Fruit fly (Drosophila melanogaster) whole organism, prepupa: ENCODE measurements around the gene Snm1.

Source experiments
- Blimp-1 ChIP-seq: fragments of 200-800 bp; sonication (Bioruptor generic); optimal IDR thresholded peaks from 3 replicates; lab custom pipeline; 2017; ENCODE audit warnings: missing biosample characterization, missing genetic modification characterization, mild to moderate bottlenecking, moderate library complexity, missing genetic modification reagents
- CG10669 ChIP-seq: fragments of 200-800 bp; sonication (Bioruptor generic); optimal IDR thresholded peaks from 3 replicates; lab custom pipeline; 2018; ENCODE audit warnings: missing biosample characterization, mild to moderate bottlenecking, missing genetic modification characterization, moderate library complexity
- CG11294 ChIP-seq: fragments of 200-800 bp; sonication (Bioruptor generic); IDR thresholded peaks from 2 replicates; pipeline ENCODE4 v1.3.6; 2022; ENCODE audit warnings: missing biosample characterization, missing genetic modification characterization
- CG11902 ChIP-seq: fragments of 200-800 bp; sonication (Bioruptor generic); optimal IDR thresholded peaks from 3 replicates; lab custom pipeline; 2016; ENCODE audit warnings: missing biosample characterization, missing genetic modification characterization
- CG15336 ChIP-seq: fragments of 200-800 bp; sonication (Bioruptor generic); IDR thresholded peaks from 2 replicates; pipeline ENCODE4 v1.3.6; 2022; ENCODE audit warnings: missing biosample characterization, missing genetic modification characterization
- CG1621 ChIP-seq: fragments of 200-800 bp; sonication (Bioruptor generic); optimal IDR thresholded peaks from 3 replicates; lab custom pipeline; 2018; ENCODE audit warnings: missing biosample characterization, mild to moderate bottlenecking, missing genetic modification characterization
- CG16779 ChIP-seq: fragments of 200-800 bp; sonication (Bioruptor generic); optimal IDR thresholded peaks from 3 replicates; lab custom pipeline; 2017; ENCODE audit warnings: missing biosample characterization, mild to moderate bottlenecking, missing genetic modification characterization
- CG3032 ChIP-seq: fragments of 200-800 bp; optimal IDR thresholded peaks from 2 replicates; lab custom pipeline; 2019; ENCODE audit warnings: missing biosample characterization, mild to moderate bottlenecking, missing genetic modification characterization, moderate library complexity
- CG32006 ChIP-seq: fragments of 200-800 bp; sonication (Bioruptor generic); optimal IDR thresholded peaks from 3 replicates; lab custom pipeline; 2017; ENCODE audit warnings: missing biosample characterization, mild to moderate bottlenecking, missing genetic modification characterization
- CG34406 ChIP-seq: fragments of 200-800 bp; sonication (Bioruptor generic); optimal IDR thresholded peaks from 3 replicates; lab custom pipeline; 2016; ENCODE audit warnings: missing biosample characterization, missing genetic modification characterization
- CG3919 ChIP-seq: fragments of 200-800 bp; sonication (Bioruptor generic); optimal IDR thresholded peaks from 3 replicates; lab custom pipeline; 2016; ENCODE audit warnings: missing biosample characterization, missing genetic modification characterization
- CG4318 ChIP-seq: fragments of 200-800 bp; sonication (Bioruptor generic); optimal IDR thresholded peaks from 3 replicates; lab custom pipeline; 2017; ENCODE audit warnings: missing biosample characterization, mild to moderate bottlenecking, missing genetic modification characterization
- CG6163 ChIP-seq: fragments of 200-800 bp; sonication (Bioruptor generic); IDR thresholded peaks from 3 replicates; pipeline ENCODE4 v1.3.6; 2022; ENCODE audit warnings: missing biosample characterization, missing genetic modification characterization
- CG6276 ChIP-seq: fragments of 200-800 bp; sonication (Bioruptor generic); optimal IDR thresholded peaks from 2 replicates; lab custom pipeline; 2017; ENCODE audit warnings: missing biosample characterization, mild to moderate bottlenecking, missing genetic modification characterization
- CG6792 ChIP-seq: fragments of 200-800 bp; sonication (Bioruptor generic); optimal IDR thresholded peaks from 3 replicates; lab custom pipeline; 2016; ENCODE audit warnings: missing biosample characterization, missing genetic modification characterization
- CG6808 ChIP-seq: fragments of 200-800 bp; sonication (Bioruptor generic); optimal IDR thresholded peaks from 3 replicates; lab custom pipeline; 2017; ENCODE audit warnings: missing biosample characterization, missing genetic modification characterization, mild to moderate bottlenecking, moderate library complexity, missing genetic modification reagents
- CG6854 ChIP-seq: fragments of 200-800 bp; sonication (Bioruptor generic); optimal IDR thresholded peaks from 2 replicates; lab custom pipeline; 2017; ENCODE audit warnings: missing biosample characterization, mild to moderate bottlenecking, missing genetic modification characterization
- CG8119 ChIP-seq: fragments of 200-800 bp; sonication (Bioruptor generic); IDR thresholded peaks from 3 replicates; pipeline ENCODE4 v1.3.6; 2022; ENCODE audit warnings: missing biosample characterization, missing genetic modification characterization
- CG8319 ChIP-seq: fragments of 200-800 bp; sonication (Bioruptor generic); optimal IDR thresholded peaks from 3 replicates; lab custom pipeline; 2016; ENCODE audit warnings: missing biosample characterization, missing genetic modification characterization
- CG8632 ChIP-seq: fragments of 200-800 bp; sonication (Bioruptor generic); optimal IDR thresholded peaks from 3 replicates; lab custom pipeline; 2016; ENCODE audit warnings: missing biosample characterization, missing genetic modification characterization
- CG9139 ChIP-seq: fragments of 200-800 bp; sonication (Bioruptor generic); optimal IDR thresholded peaks from 3 replicates; lab custom pipeline; 2017; ENCODE audit warnings: missing biosample characterization, mild to moderate bottlenecking, missing genetic modification characterization
- Eip78C ChIP-seq: fragments of 200-800 bp; sonication (Bioruptor generic); peaks from one replicate; lab custom pipeline; 2016; ENCODE audit warnings: missing biosample characterization, missing genetic modification characterization
- Eip93F ChIP-seq: fragments of 200-800 bp; sonication (Bioruptor generic); optimal IDR thresholded peaks from 2 replicates; lab custom pipeline; 2016; ENCODE audit warnings: missing biosample characterization, mild to moderate bottlenecking, missing genetic modification characterization
- Ets21C ChIP-seq: fragments of 200-800 bp; sonication (Bioruptor generic); optimal IDR thresholded peaks from 3 replicates; lab custom pipeline; 2016; ENCODE audit warnings: missing biosample characterization, missing genetic modification characterization
- Ets96B ChIP-seq: fragments of 200-800 bp; optimal IDR thresholded peaks from 2 replicates; lab custom pipeline; 2019; ENCODE audit warnings: missing biosample characterization, mild to moderate bottlenecking, missing genetic modification characterization, moderate library complexity
- Gug ChIP-seq: fragments of 200-800 bp; sonication (Bioruptor generic); IDR thresholded peaks from 2 replicates; pipeline ENCODE4 v1.3.6; 2022; ENCODE audit warnings: missing biosample characterization, missing genetic modification characterization
- Hr38 ChIP-seq: sonication (Bioruptor generic); optimal IDR thresholded peaks from 2 replicates; lab custom pipeline; 2016; ENCODE audit warnings: missing biosample characterization, missing genetic modification characterization
- Hr39 ChIP-seq: fragments of 200-800 bp; sonication (Bioruptor generic); optimal IDR thresholded peaks from 2 replicates; lab custom pipeline; 2016; ENCODE audit warnings: missing biosample characterization, missing genetic modification characterization
- Hr4 ChIP-seq: fragments of 200-800 bp; sonication (Bioruptor generic); optimal IDR thresholded peaks from 3 replicates; lab custom pipeline; 2016; ENCODE audit warnings: missing biosample characterization, missing genetic modification characterization
- Lpt ChIP-seq: fragments of 200-800 bp; sonication (Bioruptor generic); optimal IDR thresholded peaks from 3 replicates; lab custom pipeline; 2016; ENCODE audit warnings: missing biosample characterization, missing genetic modification characterization
- Met ChIP-seq: fragments of 200-800 bp; sonication (Bioruptor generic); optimal IDR thresholded peaks from 3 replicates; lab custom pipeline; 2016; ENCODE audit warnings: missing biosample characterization, missing genetic modification characterization
- OdsH ChIP-seq: fragments of 200-800 bp; sonication (Bioruptor generic); optimal IDR thresholded peaks from 3 replicates; lab custom pipeline; 2016; ENCODE audit warnings: missing biosample characterization, missing genetic modification characterization
- Smox ChIP-seq: fragments of 200-800 bp; sonication (Bioruptor generic); optimal IDR thresholded peaks from 3 replicates; lab custom pipeline; 2016; ENCODE audit warnings: missing biosample characterization, missing genetic modification characterization
- Sox102F ChIP-seq: fragments of 200-800 bp; sonication (Bioruptor generic); optimal IDR thresholded peaks from 2 replicates; lab custom pipeline; 2016; ENCODE audit warnings: missing biosample characterization, mild to moderate bottlenecking, missing genetic modification characterization
- Sox15 ChIP-seq: fragments of 200-800 bp; sonication (Bioruptor generic); optimal IDR thresholded peaks from 3 replicates; lab custom pipeline; 2016; ENCODE audit warnings: missing biosample characterization, missing genetic modification characterization
- acj6 ChIP-seq: fragments of 200-800 bp; sonication (Bioruptor generic); optimal IDR thresholded peaks from 3 replicates; lab custom pipeline; 2016; ENCODE audit warnings: missing biosample characterization, missing genetic modification characterization
- cyc ChIP-seq: fragments of 200-800 bp; sonication (Bioruptor generic); optimal IDR thresholded peaks from 3 replicates; lab custom pipeline; 2016; ENCODE audit warnings: missing biosample characterization, missing genetic modification characterization
- dac ChIP-seq: fragments of 200-800 bp; sonication (Bioruptor generic); optimal IDR thresholded peaks from 2 replicates; lab custom pipeline; 2017; ENCODE audit warnings: missing biosample characterization, mild to moderate bottlenecking, missing genetic modification characterization
- dsx ChIP-seq: fragments of 200-800 bp; optimal IDR thresholded peaks from 3 replicates; lab custom pipeline; 2019; ENCODE audit warnings: missing biosample characterization, mild to moderate bottlenecking, missing genetic modification characterization, moderate library complexity; ENCODE audit not compliant: poor library complexity, severe bottlenecking
- eg ChIP-seq: fragments of 200-800 bp; sonication (Bioruptor generic); IDR thresholded peaks from 3 replicates; pipeline ENCODE4 v1.3.6; 2022; ENCODE audit warnings: missing biosample characterization, missing genetic modification characterization
- esn ChIP-seq: fragments of 200-800 bp; sonication (Bioruptor generic); optimal IDR thresholded peaks from 2 replicates; lab custom pipeline; 2016; ENCODE audit warnings: missing biosample characterization, mild to moderate bottlenecking, missing genetic modification characterization, moderate library complexity
- fd59A ChIP-seq: fragments of 200-800 bp; sonication (Bioruptor generic); optimal IDR thresholded peaks from 2 replicates; lab custom pipeline; 2017; ENCODE audit warnings: missing biosample characterization, mild to moderate bottlenecking, missing genetic modification characterization, missing genetic modification reagents
- fd85E ChIP-seq: fragments of 200-800 bp; sonication (Bioruptor generic); optimal IDR thresholded peaks from 3 replicates; lab custom pipeline; 2016; ENCODE audit warnings: missing biosample characterization, missing genetic modification characterization
- lz ChIP-seq: fragments of 200-800 bp; sonication (Bioruptor generic); optimal IDR thresholded peaks from 3 replicates; lab custom pipeline; 2016; ENCODE audit warnings: missing biosample characterization, missing genetic modification characterization
- pdm3 ChIP-seq: fragments of 200-800 bp; sonication (Bioruptor generic); optimal IDR thresholded peaks from 3 replicates; lab custom pipeline; 2016; ENCODE audit warnings: missing biosample characterization, missing genetic modification characterization
- salr ChIP-seq, 2 experiments: fragments of 200-800 bp; sonication (Bioruptor generic); optimal IDR thresholded peaks; 3 replicates each; lab custom pipeline; 2016 to 2018; ENCODE audit warnings: missing biosample characterization in 2 of 2, missing genetic modification characterization in 2 of 2, mild to moderate bottlenecking in 1 of 2
- spab ChIP-seq: fragments of 200-800 bp; sonication (Bioruptor generic); optimal IDR thresholded peaks from 2 replicates; lab custom pipeline; 2017; ENCODE audit warnings: missing biosample characterization, mild to moderate bottlenecking, missing genetic modification characterization, missing genetic modification reagents
- svp ChIP-seq: fragments of 200-800 bp; sonication (Bioruptor generic); peaks from one replicate; lab custom pipeline; 2016; ENCODE audit warnings: missing biosample characterization, missing genetic modification characterization
- topi ChIP-seq: fragments of 200-800 bp; sonication (Bioruptor generic); optimal IDR thresholded peaks from 3 replicates; lab custom pipeline; 2016; ENCODE audit warnings: missing biosample characterization, missing genetic modification characterization

The Snm1 gene

DNA sequence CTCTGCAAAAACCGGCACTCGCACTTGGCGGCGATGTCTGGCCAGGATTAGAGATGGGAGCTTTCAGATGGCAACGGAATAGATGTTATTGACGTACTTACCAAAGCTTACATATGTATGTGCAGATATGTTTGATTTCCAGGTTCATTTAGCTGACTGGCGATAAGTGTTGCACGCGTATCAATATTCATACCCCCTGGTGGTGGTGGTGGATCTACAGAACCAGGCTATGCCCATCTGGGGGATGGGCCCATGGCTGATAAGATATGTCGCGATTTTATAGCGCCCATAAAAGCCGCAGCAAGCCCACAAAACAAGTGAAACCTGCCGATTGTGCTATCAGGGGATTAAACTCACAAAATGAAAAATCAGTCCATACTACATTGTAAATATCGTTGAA, 16.9 kb downstream of the Snm1 start:
- no peak for TF ChIP-seq lz
- TF ChIP-seq dsx (GFP tag; lab: Kevin White, UChicago), result peak; percentile 45
- no peak for TF ChIP-seq eg (GFP tag; lab: Robert Waterston, UW)
- TF ChIP-seq svp, result peak; percentile 90
- TF ChIP-seq Eip78C (GFP tag; lab: Kevin White, UChicago), result peak; percentile 12

DNA sequence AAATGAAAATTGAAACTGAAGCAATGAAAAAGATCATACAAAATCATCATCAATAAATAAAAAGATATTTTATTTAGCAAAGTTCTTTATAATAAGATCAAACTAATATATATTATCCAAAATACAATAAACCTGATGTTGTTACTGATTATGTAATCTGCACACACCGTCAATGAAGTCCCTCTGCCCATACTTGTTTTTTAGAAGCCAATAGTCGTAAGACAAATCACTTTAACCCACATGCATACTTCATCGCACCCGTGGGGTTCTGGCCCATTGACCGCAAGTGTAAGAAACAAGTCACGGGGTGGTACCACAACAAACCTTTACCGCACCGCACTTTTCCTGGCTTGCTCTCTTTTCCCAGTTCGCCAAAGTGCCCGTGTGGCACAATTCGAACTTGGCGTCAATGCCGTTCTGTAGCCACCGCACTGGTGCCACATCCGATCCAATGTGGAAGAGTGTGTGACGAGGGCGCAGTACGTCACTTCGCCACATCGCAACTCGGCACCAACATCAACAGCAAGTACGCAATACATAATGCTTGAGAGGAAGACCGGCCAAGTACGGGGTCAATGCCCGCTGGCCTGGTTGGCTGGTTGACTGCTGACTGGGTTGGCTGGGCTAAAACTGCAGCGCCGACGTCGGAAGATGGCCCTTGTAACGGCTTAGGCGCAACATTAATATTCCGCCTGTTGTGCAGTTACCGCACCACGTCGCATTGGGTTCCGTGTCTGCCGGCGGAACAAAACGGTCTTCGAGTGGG, 18.2 kb downstream of the Snm1 start:
- TF ChIP-seq Ets21C (GFP tag; lab: Kevin White, UChicago) (no peak), dsx (GFP tag; lab: Kevin White, UChicago) (no peak), CG6276 (GFP tag; lab: Kevin White, UChicago) (no peak), fd59A (GFP tag; lab: Kevin White, UChicago) (no peak), CG3919 (GFP tag; lab: Kevin White, UChicago) (peak; percentile 9), CG15336 (GFP tag; lab: Robert Waterston, UW) (no peak; the same call in 1 of the 2 replicates), Eip78C (GFP tag; lab: Kevin White, UChicago) (peak; percentile 66), dac (GFP tag; lab: Kevin White, UChicago) (no peak), CG32006 (GFP tag; lab: Kevin White, UChicago) (no peak), lz (peak; percentile 23), Hr38 (no peak), svp (peak; percentile 53), Sox15 (GFP tag; lab: Kevin White, UChicago) (no peak), Sox102F (GFP tag; lab: Kevin White, UChicago) (no peak), Hr39 (GFP tag; lab: Kevin White, UChicago) (no peak), fd85E (GFP tag; lab: Kevin White, UChicago) (no peak), esn (peak; percentile 22), salr (GFP tag; optimal IDR thresholded peaks at IDR 0.05; lab: Kevin White, UChicago) (no peak), CG8119 (GFP tag; lab: Robert Waterston, UW) (0 out of 3 replicates have a peak, but pooled peaks have one; percentile 31), Met (GFP tag; lab: Kevin White, UChicago) (peak; percentile 3), Ets96B (tag; lab: Kevin White, UChicago) (no peak), CG10669 (GFP tag; lab: Kevin White, UChicago) (no peak), spab (GFP tag; lab: Kevin White, UChicago) (no peak), CG11294 (GFP tag; lab: Robert Waterston, UW) (no peak), CG34406 (no peak), topi (GFP tag; lab: Kevin White, UChicago) (peak; percentile 26), CG4318 (GFP tag; lab: Kevin White, UChicago) (no peak), CG1621 (tag; lab: Kevin White, UChicago) (no peak), Gug (GFP tag; lab: Robert Waterston, UW) (no peak), Lpt (no peak), CG6808 (GFP tag; lab: Kevin White, UChicago) (no peak), CG16779 (tag; lab: Kevin White, UChicago) (no peak), OdsH (GFP tag; lab: Kevin White, UChicago) (peak; percentile 17), Smox (GFP tag; lab: Kevin White, UChicago) (no peak), CG6792 (no peak), Eip93F (GFP tag; lab: Kevin White, UChicago) (no peak), Hr4 (GFP tag; lab: Kevin White, UChicago) (peak; percentile 25), CG8632 (GFP tag; lab: Kevin White, UChicago) (no peak), CG6163 (GFP tag; lab: Robert Waterston, UW) (no peak), cyc (GFP tag; lab: Kevin White, UChicago) (no peak), CG6854 (GFP tag; lab: Kevin White, UChicago) (no peak), Blimp-1 (GFP tag; lab: Kevin White, UChicago) (no peak), CG9139 (GFP tag; lab: Kevin White, UChicago) (no peak), CG3032 (no peak), pdm3 (GFP tag; lab: Kevin White, UChicago) (no peak), CG11902 (GFP tag; lab: Kevin White, UChicago) (no peak), acj6 (GFP tag; lab: Kevin White, UChicago) (no peak), eg (GFP tag; lab: Robert Waterston, UW) (no peak), CG8319 (GFP tag; lab: Kevin White, UChicago) (no peak)
